Worm (Caenorhabditis elegans) whole organism, L3 larva: Measurements from ENCODE around the gene cutl-29.
A peak's percentile ranks its signal among the peaks of the same experiment; 100 is the strongest.

Experiments used
- R02D3.7 ChIP-seq: fragments of 150-350 bp; optimal IDR thresholded peaks from 2 replicates; lab custom pipeline; 2014; ENCODE audit warnings: missing biosample characterization, missing genetic modification characterization
- ZK546.5 ChIP-seq: sonication (generic microtip); optimal IDR thresholded peaks from 2 replicates; lab custom pipeline; 2017; ENCODE audit warnings: missing biosample characterization, missing genetic modification characterization
- aly-2 ChIP-seq: fragments of 150-350 bp; optimal IDR thresholded peaks from 2 replicates; lab custom pipeline; 2014; ENCODE audit warnings: missing biosample characterization, missing genetic modification characterization
- ama-1 ChIP-seq: fragments of 150-350 bp; optimal IDR thresholded peaks from 2 replicates; lab custom pipeline; 2018
- ceh-16 ChIP-seq: sonication (generic microtip); optimal IDR thresholded peaks from 2 replicates; lab custom pipeline; 2017; ENCODE audit warnings: missing biosample characterization, missing genetic modification characterization
- ceh-28 ChIP-seq: fragments of 150-350 bp; optimal IDR thresholded peaks from 2 replicates; lab custom pipeline; 2014; ENCODE audit warnings: missing biosample characterization, missing genetic modification reagents, missing genetic modification characterization
- ceh-82 ChIP-seq: fragments of 150-350 bp; optimal IDR thresholded peaks from 2 replicates; lab custom pipeline; 2014; ENCODE audit warnings: missing biosample characterization, missing genetic modification characterization
- ceh-9 ChIP-seq: sonication (generic microtip); optimal IDR thresholded peaks from 2 replicates; lab custom pipeline; 2018; ENCODE audit warnings: missing biosample characterization, missing genetic modification characterization
- egl-27 ChIP-seq: sonication (generic microtip); optimal IDR thresholded peaks from 4 replicates; lab custom pipeline; 2017; ENCODE audit warnings: missing biosample characterization, missing genetic modification reagents, missing genetic modification characterization
- elt-2 ChIP-seq: sonication (generic microtip); optimal IDR thresholded peaks from 2 replicates; lab custom pipeline; 2016; ENCODE audit warnings: missing genetic modification reagents, mild to moderate bottlenecking, missing genetic modification characterization, missing compliant biosample characterization
- eor-1 ChIP-seq, 2 experiments: fragments of 150-350 bp; optimal IDR thresholded peaks; 2 replicates each; lab custom pipeline; 2014 to 2018; ENCODE audit warnings: missing biosample characterization in 2 of 2, missing genetic modification characterization in 2 of 2
- fkh-10 ChIP-seq: sonication (generic microtip); optimal IDR thresholded peaks from 2 replicates; lab custom pipeline; 2017; ENCODE audit warnings: missing biosample characterization, missing genetic modification reagents, missing genetic modification characterization
- fkh-2 ChIP-seq: fragments of 150-350 bp; optimal IDR thresholded peaks from 2 replicates; lab custom pipeline; 2014; ENCODE audit warnings: missing biosample characterization, missing genetic modification reagents, missing genetic modification characterization
- fos-1 ChIP-seq: fragments of 150-350 bp; optimal IDR thresholded peaks from 2 replicates; lab custom pipeline; 2014; ENCODE audit warnings: missing biosample characterization, missing genetic modification characterization
- jun-1 ChIP-seq: fragments of 150-350 bp; optimal IDR thresholded peaks from 2 replicates; lab custom pipeline; 2014; ENCODE audit warnings: missing biosample characterization, missing genetic modification reagents, missing genetic modification characterization
- lin-15B ChIP-seq: fragments of 150-350 bp; optimal IDR thresholded peaks from 2 replicates; lab custom pipeline; 2014; ENCODE audit warnings: missing biosample characterization, missing genetic modification characterization
- lin-39 ChIP-seq: fragments of 150-350 bp; optimal IDR thresholded peaks from 2 replicates; lab custom pipeline; 2018; ENCODE audit warnings: missing biosample characterization, missing genetic modification reagents, missing genetic modification characterization
- lsy-12 ChIP-seq: sonication (generic microtip); optimal IDR thresholded peaks from 2 replicates; lab custom pipeline; 2016; ENCODE audit warnings: mild to moderate bottlenecking, missing genetic modification characterization, missing compliant biosample characterization
- mdl-1 ChIP-seq: fragments of 150-350 bp; optimal IDR thresholded peaks from 2 replicates; lab custom pipeline; 2014; ENCODE audit warnings: missing biosample characterization, missing genetic modification characterization
- mml-1 ChIP-seq: fragments of 150-350 bp; sonication (generic microtip); optimal IDR thresholded peaks from 3 replicates; lab custom pipeline; 2014; ENCODE audit warnings: missing biosample characterization, missing genetic modification characterization
- nfya-1 ChIP-seq: sonication (generic microtip); optimal IDR thresholded peaks from 2 replicates; lab custom pipeline; 2017; ENCODE audit warnings: missing genetic modification characterization, mild to moderate bottlenecking, missing compliant biosample characterization, antibody characterized with exemption, moderate library complexity; ENCODE audit not compliant: insufficient read depth
- nhr-12 ChIP-seq: fragments of 150-350 bp; optimal IDR thresholded peaks from 2 replicates; lab custom pipeline; 2014; ENCODE audit warnings: missing biosample characterization, missing genetic modification characterization
- nhr-23 ChIP-seq: fragments of 150-350 bp; optimal IDR thresholded peaks from 2 replicates; lab custom pipeline; 2014; ENCODE audit warnings: missing biosample characterization, missing genetic modification reagents, missing genetic modification characterization
- nhr-237 ChIP-seq: fragments of 150-350 bp; optimal IDR thresholded peaks from 2 replicates; lab custom pipeline; 2014; ENCODE audit warnings: missing biosample characterization, missing genetic modification characterization
- nhr-28 ChIP-seq: fragments of 150-350 bp; optimal IDR thresholded peaks from 2 replicates; lab custom pipeline; 2014; ENCODE audit warnings: missing biosample characterization, missing genetic modification characterization
- nhr-43 ChIP-seq: sonication (generic microtip); optimal IDR thresholded peaks from 2 replicates; lab custom pipeline; 2016; ENCODE audit warnings: mild to moderate bottlenecking, missing genetic modification characterization, missing compliant biosample characterization; ENCODE audit not compliant: poor library complexity, severe bottlenecking
- nhr-76 ChIP-seq: fragments of 150-350 bp; sonication (generic microtip); optimal IDR thresholded peaks from 5 replicates; lab custom pipeline; 2014; ENCODE audit warnings: missing biosample characterization, missing genetic modification characterization
- nhr-77 ChIP-seq: fragments of 150-350 bp; optimal IDR thresholded peaks from 2 replicates; lab custom pipeline; 2014; ENCODE audit warnings: missing biosample characterization, missing genetic modification characterization
- pha-4 ChIP-seq: fragments of 150-350 bp; optimal IDR thresholded peaks from 2 replicates; lab custom pipeline; 2014; ENCODE audit warnings: missing biosample characterization, missing genetic modification reagents, missing genetic modification characterization
- pqm-1 ChIP-seq: fragments of 150-350 bp; optimal IDR thresholded peaks from 2 replicates; lab custom pipeline; 2017; ENCODE audit warnings: missing biosample characterization, missing genetic modification characterization, inconsistent platforms
- sea-2 ChIP-seq: fragments of 150-350 bp; sonication (generic microtip); optimal IDR thresholded peaks from 4 replicates; lab custom pipeline; 2014; ENCODE audit warnings: missing biosample characterization, missing genetic modification reagents, missing genetic modification characterization
- skn-1 ChIP-seq: fragments of 150-350 bp; optimal IDR thresholded peaks from 2 replicates; lab custom pipeline; 2014; ENCODE audit warnings: missing biosample characterization, missing genetic modification characterization
- snpc-4 ChIP-seq: fragments of 150-350 bp; optimal IDR thresholded peaks from 2 replicates; lab custom pipeline; 2014; ENCODE audit warnings: missing biosample characterization, missing genetic modification characterization
- tbx-2 ChIP-seq: sonication (generic microtip); optimal IDR thresholded peaks from 2 replicates; lab custom pipeline; 2016; ENCODE audit warnings: mild to moderate bottlenecking, missing genetic modification characterization, missing compliant biosample characterization
- unc-39 ChIP-seq: sonication (generic microtip); optimal IDR thresholded peaks from 4 replicates; lab custom pipeline; 2017; ENCODE audit warnings: missing biosample characterization, missing genetic modification characterization
- unc-62 ChIP-seq: fragments of 150-350 bp; sonication (generic microtip); optimal IDR thresholded peaks from 4 replicates; lab custom pipeline; 2014; ENCODE audit warnings: missing biosample characterization, missing genetic modification reagents, missing genetic modification characterization
- zag-1 ChIP-seq: fragments of 150-350 bp; optimal IDR thresholded peaks from 2 replicates; lab custom pipeline; 2014; ENCODE audit warnings: missing biosample characterization, missing genetic modification characterization
- ztf-11 ChIP-seq: fragments of 150-350 bp; optimal IDR thresholded peaks from 2 replicates; lab custom pipeline; 2014; ENCODE audit warnings: missing biosample characterization, missing genetic modification characterization
- ztf-4 ChIP-seq: fragments of 150-350 bp; optimal IDR thresholded peaks from 2 replicates; lab custom pipeline; 2014; ENCODE audit warnings: missing biosample characterization, missing genetic modification characterization

Gene cutl-29

DNA sequence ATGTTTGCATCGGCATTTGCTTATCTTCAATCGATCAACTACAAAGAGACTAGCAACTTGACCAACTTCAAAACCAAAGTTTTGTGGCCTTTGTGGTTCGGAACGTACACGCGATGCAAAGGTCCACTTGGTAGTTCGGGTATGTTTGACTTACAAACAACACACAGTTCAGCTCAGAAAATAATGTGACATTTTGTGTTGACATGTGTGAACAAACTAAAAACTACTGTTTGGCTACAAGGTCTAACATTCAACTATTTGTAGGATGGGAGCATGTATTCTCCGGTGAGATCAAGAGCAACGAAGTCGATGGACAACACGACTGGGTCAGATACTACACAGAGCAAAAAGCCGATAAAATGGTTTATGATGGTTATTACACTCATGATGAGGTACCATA lies 23.7 kb downstream of the cutl-29 start:
- TF ChIP-seq ceh-16 (tag; lab: Kevin White, UChicago): no peak

DNA sequence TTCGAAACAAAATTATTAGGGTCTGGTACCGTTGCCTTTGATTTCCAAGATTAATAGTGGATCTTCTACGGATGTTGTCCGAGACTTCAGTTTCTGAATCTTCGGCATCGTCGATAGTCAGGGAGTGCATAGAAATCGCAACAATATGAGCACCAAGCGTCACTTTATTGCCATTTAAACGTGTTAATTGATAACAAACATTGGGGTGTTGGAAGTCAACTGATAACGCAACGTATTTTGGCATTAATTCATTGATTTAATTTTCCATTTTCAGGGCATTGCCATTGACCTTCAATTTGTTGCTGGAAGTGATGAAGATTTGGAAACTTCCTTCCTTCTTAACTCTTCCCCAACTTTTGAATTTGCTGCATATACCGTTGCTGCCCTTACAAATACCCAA lies 24.7 kb downstream of the cutl-29 start, which contains the start of gene kqt-2:
Gene kqt-2, minus strand, starts transcription at position 244 of the 400 bp plus-strand sequence.
- TF ChIP-seq unc-62: no peak
- no peak for TF ChIP-seq nhr-76 (tag; lab: Kevin White, UChicago)
- peak; percentile 74 for TF ChIP-seq pqm-1 (tag; lab: Kevin White, UChicago)
- peak; percentile 84 for TF ChIP-seq elt-2 (tag; lab: Kevin White, UChicago)
- TF ChIP-seq pha-4 (tag; lab: Kevin White, UChicago): peak; percentile 25
- TF ChIP-seq, all 47 proteins: peak for 3

DNA sequence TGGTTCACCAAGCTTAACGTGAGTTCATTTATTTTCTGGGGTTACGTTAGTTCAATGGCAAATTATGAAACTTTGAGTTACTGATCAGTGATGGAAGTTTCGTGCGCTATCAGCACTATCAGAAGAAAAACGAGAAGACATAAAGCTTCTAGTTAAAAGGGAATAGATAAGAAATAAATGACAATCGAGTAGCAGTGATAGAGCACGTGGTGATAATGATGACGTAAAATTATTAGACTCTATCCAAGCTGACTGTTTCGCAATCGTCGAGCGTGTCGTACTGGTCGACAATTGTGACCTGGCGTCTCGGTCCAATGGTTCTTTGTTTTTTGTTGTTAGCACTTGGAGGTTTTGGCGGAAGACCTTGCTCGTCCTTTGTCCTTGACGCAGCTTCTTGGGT lies 27.7 kb downstream of the cutl-29 start:
- TF ChIP-seq eor-1 (tag; optimal IDR thresholded peaks at IDR 0.05; lab: Kevin White, UChicago) (no peak), nhr-76 (tag; lab: Kevin White, UChicago) (no peak), ceh-9 (tag; lab: Kevin White, UChicago) (no peak), nhr-28 (no peak), nhr-237 (no peak), pha-4 (tag; lab: Kevin White, UChicago) (peak; percentile 61), lin-15B (tag; lab: Kevin White, UChicago) (no peak), nhr-12 (tag; lab: Kevin White, UChicago) (no peak), fkh-10 (no peak), fos-1 (tag; lab: Kevin White, UChicago) (no peak), pqm-1 (tag; lab: Kevin White, UChicago) (peak; percentile 99), ZK546.5 (no peak), R02D3.7 (tag; lab: Kevin White, UChicago) (no peak), nhr-77 (no peak), sea-2 (GFP tag; lab: Kevin White, UChicago) (no peak), skn-1 (tag; lab: Kevin White, UChicago) (no peak), ztf-11 (tag; lab: Kevin White, UChicago) (no peak), nfya-1 (tag; lab: Kevin White, UChicago) (no peak), ztf-4 (no peak), elt-2 (tag; lab: Kevin White, UChicago) (peak; percentile 97), nhr-23 (tag; lab: Kevin White, UChicago) (no peak), zag-1 (tag; lab: Kevin White, UChicago) (no peak), ceh-16 (tag; lab: Kevin White, UChicago) (no peak), mdl-1 (peak; percentile 2), fkh-2 (no peak), egl-27 (no peak), jun-1 (tag; lab: Kevin White, UChicago) (peak; percentile 86), nhr-43 (tag; lab: Kevin White, UChicago) (no peak), lsy-12 (tag; lab: Kevin White, UChicago) (no peak), aly-2 (tag; lab: Kevin White, UChicago) (no peak)

DNA sequence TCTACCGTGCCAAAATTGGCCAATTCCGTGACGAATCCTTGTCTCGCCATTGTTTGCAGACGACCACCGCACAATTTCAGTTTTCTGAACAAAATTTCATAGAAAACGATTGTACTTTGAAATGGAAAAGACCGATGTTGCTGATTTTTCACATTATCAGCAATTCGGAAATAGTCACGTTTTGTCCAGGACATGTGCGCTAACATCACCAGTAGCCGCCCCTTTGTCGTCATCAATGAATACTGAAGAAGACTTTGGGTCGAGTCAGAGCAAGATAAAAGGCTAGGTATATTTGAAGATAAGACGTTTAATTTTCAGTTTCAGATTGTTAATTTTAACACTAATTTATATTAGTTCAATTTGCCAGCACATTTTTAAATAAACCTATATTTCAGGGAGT lies 28.9 kb downstream of the cutl-29 start, which contains the start of gene endu-2:
Gene endu-2, plus strand, starts transcription at position 396 of the 400 bp plus-strand sequence.
- peak; percentile 90 for TF ChIP-seq elt-2 (tag; lab: Kevin White, UChicago)
- TF ChIP-seq tbx-2 (tag; lab: Kevin White, UChicago): no peak
- no peak for TF ChIP-seq R02D3.7 (tag; lab: Kevin White, UChicago)
- TF ChIP-seq ceh-28 (tag; lab: Kevin White, UChicago): no peak
- TF ChIP-seq sea-2 (GFP tag; lab: Kevin White, UChicago): no peak
- TF ChIP-seq pha-4 (tag; lab: Kevin White, UChicago): peak; percentile 3
- TF ChIP-seq pqm-1 (tag; lab: Kevin White, UChicago): peak; percentile 78

DNA sequence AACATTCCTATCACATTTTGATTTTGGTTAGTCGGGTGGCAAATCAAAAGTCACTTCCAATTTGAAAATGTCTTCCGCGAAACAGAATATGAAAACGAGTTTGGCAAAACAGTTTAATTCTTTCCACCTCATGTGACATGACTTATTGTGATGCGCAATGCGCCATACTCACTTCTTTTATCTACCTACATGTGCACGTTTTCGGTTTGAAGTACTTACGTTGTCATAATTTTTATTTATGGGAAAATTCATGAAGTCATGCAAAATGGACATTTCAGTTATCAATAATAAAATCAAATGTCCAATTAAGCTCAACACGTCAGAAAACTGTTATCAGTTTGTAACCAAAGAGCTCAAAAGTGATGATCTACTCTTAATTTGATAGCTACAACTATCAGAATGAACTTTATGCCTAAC lies 32.2 kb downstream of the cutl-29 start:
- TF ChIP-seq nhr-28 (no peak), egl-27 (no peak), mml-1 (tag; lab: Kevin White, UChicago) (no peak), ztf-4 (no peak), ceh-82 (tag; lab: Kevin White, UChicago) (no peak), pqm-1 (tag; lab: Kevin White, UChicago) (peak; percentile 90), lsy-12 (tag; lab: Kevin White, UChicago) (no peak), nhr-43 (tag; lab: Kevin White, UChicago) (no peak), ceh-9 (tag; lab: Kevin White, UChicago) (no peak), fkh-2 (no peak), nhr-23 (tag; lab: Kevin White, UChicago) (no peak), snpc-4 (tag; lab: Kevin White, UChicago) (no peak), skn-1 (tag; lab: Kevin White, UChicago) (no peak), ama-1 (lab: Kevin White, UChicago) (no peak), fos-1 (tag; lab: Kevin White, UChicago) (no peak), unc-39 (tag; lab: Kevin White, UChicago) (no peak), jun-1 (tag; lab: Kevin White, UChicago) (peak; percentile 18), R02D3.7 (tag; lab: Kevin White, UChicago) (no peak), lin-39 (no peak), nhr-77 (no peak), elt-2 (tag; lab: Kevin White, UChicago) (peak; percentile 82)
